Worm (Caenorhabditis elegans) whole organism, L1 larva: ENCODE measurements around the gene C30G7.5.

Source experiments
- ceh-90 ChIP-seq: sonication (generic microtip); optimal IDR thresholded peaks from 2 replicates; lab custom pipeline; 2016; ENCODE audit warnings: missing genetic modification characterization, missing compliant biosample characterization
- ces-1 ChIP-seq: fragments of 150-350 bp; optimal IDR thresholded peaks from 2 replicates; lab custom pipeline; 2014; ENCODE audit warnings: missing biosample characterization, missing genetic modification reagents, missing genetic modification characterization
- dsc-1 ChIP-seq: sonication (generic microtip); optimal IDR thresholded peaks from 2 replicates; lab custom pipeline; 2016; ENCODE audit warnings: mild to moderate bottlenecking, missing genetic modification characterization, missing compliant biosample characterization
- elt-2 ChIP-seq: sonication (generic microtip); optimal IDR thresholded peaks from 2 replicates; lab custom pipeline; 2016; ENCODE audit warnings: missing genetic modification characterization, mild to moderate bottlenecking, inconsistent platforms, missing compliant biosample characterization, missing genetic modification reagents
- lin-14 ChIP-seq: fragments of 200-800 bp; sonication (Bioruptor generic); optimal IDR thresholded peaks from 2 replicates; lab custom pipeline; 2018; ENCODE audit warnings: mild to moderate bottlenecking, missing genetic modification characterization, moderate library complexity, missing compliant biosample characterization
- nhr-28 ChIP-seq: fragments of 150-350 bp; optimal IDR thresholded peaks from 2 replicates; lab custom pipeline; 2014; ENCODE audit warnings: missing biosample characterization, missing genetic modification characterization
- nhr-77 ChIP-seq: fragments of 150-350 bp; optimal IDR thresholded peaks from 2 replicates; lab custom pipeline; 2014; ENCODE audit warnings: missing biosample characterization, missing genetic modification characterization
- snu-23 ChIP-seq: sonication (generic microtip); optimal IDR thresholded peaks from 2 replicates; lab custom pipeline; 2016; ENCODE audit warnings: missing genetic modification characterization, missing compliant biosample characterization
- unc-62 ChIP-seq: fragments of 150-350 bp; optimal IDR thresholded peaks from 2 replicates; lab custom pipeline; 2014; ENCODE audit warnings: missing biosample characterization, missing genetic modification reagents, missing genetic modification characterization
- ztf-11 ChIP-seq, 2 experiments: sonication (generic microtip); optimal IDR thresholded peaks; 2 replicates each; lab custom pipeline; 2016 to 2017; ENCODE audit warnings: missing genetic modification characterization in 2 of 2, missing biosample characterization in 1 of 2, missing compliant biosample characterization in 1 of 2

Gene C30G7.5

ce11 chrV:14907445-14907844 lies 47.1 kb downstream of the C30G7.5 start:
- no peak for TF ChIP-seq ces-1 (GFP tag; lab: Kevin White, UChicago)
- no peak for TF ChIP-seq ceh-90 (tag; lab: Kevin White, UChicago)
- TF ChIP-seq nhr-77 (tag; lab: Kevin White, UChicago) = no peak
- TF ChIP-seq dsc-1 (tag; lab: Kevin White, UChicago) = no peak
- no peak for TF ChIP-seq nhr-28 (tag; lab: Kevin White, UChicago)
- no peak for TF ChIP-seq ztf-11 (tag; optimal IDR thresholded peaks at IDR 0.05; lab: Kevin White, UChicago)
- no peak for TF ChIP-seq lin-14 (GFP tag; lab: Kevin White, UChicago)
- no peak for TF ChIP-seq elt-2 (tag; lab: Kevin White, UChicago)
- TF ChIP-seq unc-62 (GFP tag; lab: Kevin White, UChicago) = no peak
- no peak for TF ChIP-seq snu-23 (GFP tag; lab: Kevin White, UChicago)
- TF ChIP-seq, all 84 proteins: peak for 0
